Worm (Caenorhabditis elegans): Measurements from ENCODE around the gene siah-1.

siah-1 gene

DNA sequence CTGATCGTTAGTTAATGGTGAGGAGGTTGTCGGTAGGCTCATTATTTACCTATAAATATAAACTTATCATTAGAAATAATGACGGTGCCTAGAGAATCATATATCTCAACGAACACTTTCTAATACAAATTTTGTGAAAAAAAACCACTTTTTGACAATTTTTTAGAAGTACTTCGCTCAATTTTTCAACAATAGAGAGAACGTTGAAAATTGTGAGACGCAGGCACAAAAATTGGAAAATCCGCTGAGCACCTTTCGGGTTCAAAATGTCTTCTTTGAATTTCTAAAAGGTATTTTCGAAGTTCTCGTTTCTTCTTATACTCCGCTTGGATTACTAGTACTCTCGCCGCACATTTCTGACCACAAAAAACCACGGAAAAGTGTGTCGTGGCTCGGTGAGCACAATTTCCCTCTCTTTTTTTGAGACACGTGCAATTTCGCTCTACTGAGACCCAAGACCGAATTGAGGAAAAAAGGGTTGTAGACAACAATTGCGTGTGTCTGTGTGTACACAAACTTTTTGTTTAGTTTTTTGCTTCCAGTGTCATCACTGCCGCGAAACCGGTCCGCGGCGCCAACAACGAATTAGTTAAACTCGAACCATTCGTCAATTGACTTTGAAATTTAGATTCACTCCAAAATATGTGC lies 2.9 kb upstream of the siah-1 start, which contains the start of gene nape-1:
Gene nape-1, minus strand, starts transcription at position 51 of the 648 bp plus-strand sequence.
- TF ChIP-seq unc-62 (GFP tag; optimal IDR thresholded peaks at IDR 0.05): no peak

DNA sequence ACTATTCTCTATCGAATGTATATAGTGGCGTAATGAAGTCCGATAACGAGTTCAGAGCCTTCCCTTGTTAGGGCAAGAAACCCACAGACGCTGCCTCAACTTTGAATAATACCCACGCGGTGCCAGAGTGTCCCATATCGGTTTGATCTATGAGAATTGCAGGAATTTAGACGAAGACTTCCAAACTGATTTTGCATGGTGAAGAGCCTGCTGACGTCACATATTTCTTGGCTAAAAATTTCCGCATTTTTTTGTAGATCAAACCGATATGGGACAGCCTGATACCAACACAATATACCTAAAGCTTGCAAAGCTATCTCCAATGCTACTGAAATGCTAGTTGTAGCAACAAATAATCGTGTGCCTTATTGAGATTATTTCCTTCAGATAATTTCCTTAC lies 2.0 kb upstream of the siah-1 start:
- TF ChIP-seq unc-62 (GFP tag; optimal IDR thresholded peaks at IDR 0.05): no peak

DNA sequence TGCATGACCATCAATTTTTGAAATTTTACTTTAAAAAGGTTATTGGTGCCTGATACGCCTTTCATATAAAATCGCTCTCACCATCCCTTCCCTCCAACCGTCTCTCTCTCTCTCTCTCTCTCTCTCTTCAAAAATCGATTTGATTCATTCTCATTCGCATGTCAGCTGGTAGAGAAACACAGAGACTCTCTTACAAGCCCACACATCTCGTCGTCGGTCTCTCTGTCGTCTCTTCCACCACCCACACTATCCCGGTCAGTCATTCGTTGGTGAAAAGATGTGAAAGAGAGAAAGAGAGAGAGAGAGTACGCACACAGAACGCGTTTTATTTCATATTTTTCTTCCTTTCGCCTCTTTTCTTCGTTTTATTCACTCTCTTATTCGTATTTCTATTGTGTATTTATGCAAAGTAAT lies 1.4 kb upstream of the siah-1 start:
- TF ChIP-seq unc-62 (GFP tag; optimal IDR thresholded peaks at IDR 0.05): no peak

DNA sequence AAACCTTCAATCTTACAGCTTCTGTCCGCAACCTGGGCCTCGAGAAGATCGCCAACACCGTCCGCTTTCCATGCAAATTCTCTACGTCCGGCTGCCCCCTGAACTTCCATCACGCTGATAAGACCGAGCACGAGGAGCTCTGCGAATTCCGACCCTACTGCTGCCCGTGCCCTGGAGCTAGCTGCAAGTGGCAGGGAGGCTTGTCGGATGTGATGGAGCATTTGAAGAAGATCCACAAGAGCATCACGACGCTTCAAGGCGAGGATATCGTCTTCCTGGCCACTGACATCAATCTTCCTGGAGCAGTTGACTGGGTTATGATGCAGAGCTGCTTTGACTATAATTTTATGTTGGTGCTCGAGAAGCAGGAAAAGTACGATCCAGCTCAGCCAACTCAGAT lies 2.0 kb downstream of the siah-1 start:
- TF ChIP-seq unc-62 (GFP tag; optimal IDR thresholded peaks at IDR 0.05): no peak

DNA sequence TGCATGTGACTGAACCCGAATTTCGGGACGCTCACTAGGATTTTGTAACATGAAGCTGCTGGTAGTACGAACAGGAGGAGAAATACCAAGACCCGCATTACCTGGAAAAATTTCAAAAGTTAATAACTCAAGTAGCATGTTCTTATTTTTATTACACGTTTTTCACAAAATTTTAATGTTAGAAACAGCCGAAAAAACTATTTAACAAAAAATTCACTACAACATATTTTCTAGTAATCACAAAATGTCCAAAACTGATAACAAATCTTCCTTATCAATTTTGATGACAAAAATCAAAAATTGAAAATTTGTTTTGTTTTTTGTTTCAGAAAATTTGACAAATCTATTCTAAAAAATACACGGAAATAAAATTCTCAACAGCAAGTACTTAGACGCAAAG lies 7.2 kb downstream of the siah-1 start, which contains the start of gene ugt-45:
Gene ugt-45, minus strand, starts transcription at position 101 of the 400 bp plus-strand sequence.
- TF ChIP-seq unc-62 (GFP tag; optimal IDR thresholded peaks at IDR 0.05): no peak

DNA sequence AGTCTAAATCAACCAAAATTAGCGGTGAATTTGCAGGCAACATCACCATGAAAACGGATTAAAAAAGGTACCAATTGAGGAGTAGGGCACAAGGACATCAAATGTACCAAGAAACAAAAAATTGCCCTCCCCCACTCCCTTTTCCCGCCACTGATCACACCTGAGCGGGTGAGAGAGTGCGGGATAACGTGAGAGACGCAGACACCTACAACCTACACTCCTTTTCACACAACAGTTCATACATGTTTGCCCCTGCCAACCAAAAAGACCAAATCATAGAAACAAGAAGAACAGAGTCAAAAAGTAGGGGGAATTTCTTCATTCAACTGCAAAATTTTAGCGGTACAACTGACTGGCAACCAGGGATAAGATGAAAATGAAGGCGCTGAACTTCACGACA lies 8.4 kb downstream of the siah-1 start:
- TF ChIP-seq unc-62 (GFP tag; optimal IDR thresholded peaks at IDR 0.05): no peak

DNA sequence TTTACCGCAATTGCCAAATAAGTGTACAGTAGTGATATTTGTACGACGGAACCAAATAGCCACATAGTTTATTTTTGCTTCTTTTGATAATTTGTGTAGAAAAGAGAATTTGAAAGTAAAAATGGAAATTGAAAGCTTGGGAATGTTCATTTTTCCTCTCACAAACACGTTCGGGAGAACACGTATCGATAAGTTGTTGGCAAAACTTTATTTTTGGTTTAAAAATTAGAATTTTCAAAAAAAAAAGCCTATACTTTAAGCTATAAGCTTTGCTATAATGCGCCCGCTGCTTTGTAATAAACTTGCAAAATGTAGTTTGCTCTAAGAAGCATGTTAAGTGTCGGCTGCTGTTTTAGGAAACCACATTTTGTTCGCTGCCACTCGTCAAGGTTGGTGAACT lies 11.5 kb downstream of the siah-1 start, which contains the start of gene Y37E11AR.7:
Gene Y37E11AR.7, minus strand, starts transcription at position 101 of the 400 bp plus-strand sequence.
- TF ChIP-seq unc-62 (GFP tag; optimal IDR thresholded peaks at IDR 0.05): no peak

DNA sequence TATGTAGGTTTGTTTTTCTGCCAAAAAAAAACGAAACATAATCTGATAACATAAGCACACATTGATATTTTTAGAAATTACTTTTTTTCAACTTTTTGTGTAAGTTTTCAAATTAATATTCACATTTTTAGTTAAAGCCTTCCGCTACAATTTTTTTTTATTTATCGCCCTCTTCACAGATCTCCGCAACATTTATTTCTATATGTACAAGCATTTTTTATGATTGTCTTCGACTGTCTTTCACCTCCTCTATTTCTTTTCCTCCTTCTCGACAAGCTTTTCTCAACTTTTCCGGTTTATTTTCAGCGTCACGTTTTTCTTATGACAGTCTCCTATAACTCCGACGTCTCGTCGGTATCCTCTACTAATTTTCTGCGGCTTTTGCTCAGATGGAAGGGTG lies 12.1 kb downstream of the siah-1 start, which contains the start of gene best-20:
Gene best-20, plus strand, starts transcription at position 301 of the 400 bp plus-strand sequence.
- TF ChIP-seq unc-62 (GFP tag; optimal IDR thresholded peaks at IDR 0.05): no peak

DNA sequence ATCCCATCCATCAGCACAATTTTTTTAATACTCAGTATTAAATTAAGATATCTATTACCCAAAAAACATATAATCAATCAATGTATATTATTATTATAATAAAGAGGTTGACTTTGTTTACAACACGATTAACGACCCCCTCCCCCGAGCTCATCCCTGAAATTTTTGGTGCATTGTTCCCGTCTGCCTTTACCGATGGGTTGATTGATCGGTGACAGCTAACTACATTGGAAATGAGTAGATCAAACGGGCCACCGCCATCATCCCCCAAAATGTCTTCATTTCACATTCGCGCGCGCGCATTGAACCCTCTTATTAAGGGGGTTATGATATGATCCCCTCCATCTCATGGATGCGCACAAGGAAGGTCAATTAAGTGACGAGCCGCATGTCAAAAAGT lies 16.0 kb downstream of the siah-1 start:
- no peak for TF ChIP-seq unc-62 (GFP tag; optimal IDR thresholded peaks at IDR 0.05)

DNA sequence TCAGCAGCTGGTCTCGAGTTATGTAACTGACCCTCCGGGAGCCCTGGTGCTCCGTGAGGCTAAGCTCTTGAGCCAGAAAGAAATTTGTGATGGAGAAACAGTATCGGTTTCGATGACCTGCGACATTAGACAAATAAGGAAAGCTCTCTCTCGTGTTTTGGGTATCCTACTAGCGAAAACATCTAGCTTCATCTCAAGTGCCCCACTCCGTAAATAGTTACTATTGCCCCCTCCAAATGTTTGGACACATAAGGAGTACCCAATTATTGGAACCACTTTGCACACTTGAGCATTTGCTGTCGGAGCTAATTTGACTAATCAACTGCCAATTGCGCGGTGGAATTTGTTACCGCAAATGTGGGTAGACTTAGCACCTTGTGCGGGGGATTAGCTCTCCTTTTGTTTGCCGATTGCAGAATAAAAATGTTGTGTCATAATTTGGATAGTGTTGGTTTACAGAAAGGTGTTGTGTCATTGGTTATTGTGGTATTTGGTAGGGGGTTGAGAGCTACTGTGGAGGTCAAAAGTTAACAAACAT lies 20.2 kb downstream of the siah-1 start:
- no peak for TF ChIP-seq unc-62 (GFP tag; optimal IDR thresholded peaks at IDR 0.05)

DNA sequence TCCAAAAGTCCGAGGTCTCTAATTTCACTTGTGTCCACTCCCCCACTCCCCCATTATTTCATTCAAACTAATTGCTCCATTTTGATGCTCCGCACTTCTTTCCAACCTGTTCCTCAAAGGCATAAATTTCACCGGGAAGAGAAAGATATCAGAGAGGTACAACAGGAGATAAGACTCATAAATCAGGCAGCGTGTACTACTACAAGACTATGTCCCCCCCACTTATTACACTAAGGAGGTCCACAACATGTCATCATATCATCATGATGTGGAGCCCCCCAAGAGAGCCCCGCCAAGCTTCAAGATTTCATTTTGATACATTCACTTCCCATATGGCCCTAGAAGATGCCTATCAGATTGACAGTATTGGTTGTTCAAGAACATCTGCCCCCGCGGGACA lies 21.6 kb downstream of the siah-1 start:
- TF ChIP-seq unc-62 (GFP tag; optimal IDR thresholded peaks at IDR 0.05): no peak

DNA sequence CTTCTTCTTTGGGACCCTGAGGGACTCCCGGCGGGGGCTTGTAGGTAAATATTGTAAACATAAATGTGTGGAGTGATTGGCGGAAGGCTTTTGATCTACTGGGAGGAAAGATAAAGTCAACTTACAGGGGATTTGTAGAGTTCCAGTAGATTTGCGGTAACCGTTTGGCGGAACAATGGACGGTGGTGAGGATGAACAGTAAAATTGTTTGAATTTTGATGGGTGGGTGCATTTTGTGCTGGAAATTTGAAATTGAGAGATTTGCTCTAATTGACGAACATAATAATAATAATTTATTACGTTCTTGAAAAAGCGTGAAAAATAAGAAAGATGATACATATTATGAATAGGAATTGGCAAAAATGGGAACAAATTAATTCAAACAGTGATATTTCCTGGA lies 22.7 kb downstream of the siah-1 start, which contains the start of gene vab-2:
Gene vab-2, minus strand, starts transcription at position 238 of the 400 bp plus-strand sequence.
- TF ChIP-seq unc-62 (GFP tag; optimal IDR thresholded peaks at IDR 0.05): no peak

DNA sequence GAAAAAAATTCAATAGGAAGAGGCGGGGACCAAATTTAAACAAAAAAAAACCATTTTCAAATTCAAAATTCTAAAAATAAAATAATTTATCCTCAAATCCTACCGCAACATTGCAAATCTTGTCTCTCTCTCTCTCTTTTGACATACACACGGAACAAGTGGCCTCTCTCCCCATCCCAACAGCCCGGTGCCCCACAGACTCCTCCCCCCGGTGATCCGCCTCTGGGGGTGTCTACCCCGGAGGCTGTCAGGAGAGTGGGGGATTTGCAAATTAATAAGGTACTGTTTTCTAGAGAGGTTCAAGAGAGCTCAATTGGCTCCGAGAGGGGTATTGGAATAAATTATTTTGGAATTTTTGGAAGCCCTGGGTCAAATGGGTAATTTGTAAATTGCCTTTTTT lies 23.9 kb downstream of the siah-1 start:
- no peak for TF ChIP-seq unc-62 (GFP tag; optimal IDR thresholded peaks at IDR 0.05)

DNA sequence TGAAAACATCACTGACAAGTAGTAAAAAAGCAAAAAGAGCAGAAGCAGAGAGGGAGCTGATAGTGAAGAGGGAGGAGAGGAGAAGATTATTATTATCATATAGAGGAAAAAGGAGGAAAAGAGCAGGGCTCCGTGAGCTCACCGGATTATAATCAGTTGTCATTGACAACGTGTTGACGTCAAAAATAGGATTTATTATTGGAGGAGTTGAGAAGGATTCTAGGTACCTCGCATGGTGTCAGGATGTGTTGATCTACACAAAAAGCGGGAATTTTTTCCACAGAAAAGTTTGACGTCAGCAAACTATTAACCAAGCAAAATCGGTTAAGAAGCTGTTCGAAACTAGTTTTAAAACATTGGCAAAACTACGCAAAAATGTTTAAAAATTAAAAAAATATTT lies 30.3 kb downstream of the siah-1 start:
- TF ChIP-seq unc-62 (GFP tag; optimal IDR thresholded peaks at IDR 0.05): no peak

DNA sequence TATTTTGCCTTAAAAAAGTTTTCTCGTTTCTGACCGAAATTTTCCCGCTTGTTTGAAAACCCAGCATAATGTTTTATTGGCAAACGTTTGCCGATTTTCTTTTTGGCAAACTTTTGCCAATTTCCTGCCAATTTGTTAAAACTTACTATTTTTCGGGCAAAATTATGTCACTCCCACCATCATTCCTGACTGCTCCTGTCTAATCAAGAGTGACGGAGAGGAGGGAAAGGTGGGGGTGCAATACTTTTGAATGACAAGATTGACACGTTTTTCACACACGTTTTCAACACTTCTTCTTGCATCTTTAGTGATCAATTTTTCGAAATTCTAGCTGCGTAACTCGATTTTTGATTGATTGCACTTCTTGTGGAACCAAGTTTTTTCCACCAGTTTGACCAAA lies 37.7 kb downstream of the siah-1 start:
- TF ChIP-seq unc-62 (GFP tag; optimal IDR thresholded peaks at IDR 0.05): no peak

DNA sequence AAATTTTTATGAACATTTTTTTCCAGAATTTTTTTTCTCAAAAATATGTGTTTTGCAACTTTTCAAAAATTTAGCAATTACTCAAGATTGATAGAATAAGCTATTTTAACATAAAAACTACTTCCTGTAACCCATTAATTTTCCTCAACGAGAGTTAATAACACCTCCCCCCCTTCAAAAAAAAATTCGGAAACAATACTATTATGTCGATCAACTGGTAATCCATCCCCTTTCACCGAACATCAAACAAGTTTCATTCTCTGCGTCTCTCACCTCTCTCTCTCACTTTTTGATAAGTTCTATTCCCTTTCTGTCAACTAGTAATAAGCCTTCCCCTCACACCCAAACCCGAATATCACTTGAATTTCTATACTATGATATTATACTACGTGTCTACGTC lies 40.1 kb downstream of the siah-1 start, which contains the start of gene glct-6:
Gene glct-6, plus strand, starts transcription at position 301 of the 400 bp plus-strand sequence.
- TF ChIP-seq unc-62 (GFP tag; optimal IDR thresholded peaks at IDR 0.05): no peak

DNA sequence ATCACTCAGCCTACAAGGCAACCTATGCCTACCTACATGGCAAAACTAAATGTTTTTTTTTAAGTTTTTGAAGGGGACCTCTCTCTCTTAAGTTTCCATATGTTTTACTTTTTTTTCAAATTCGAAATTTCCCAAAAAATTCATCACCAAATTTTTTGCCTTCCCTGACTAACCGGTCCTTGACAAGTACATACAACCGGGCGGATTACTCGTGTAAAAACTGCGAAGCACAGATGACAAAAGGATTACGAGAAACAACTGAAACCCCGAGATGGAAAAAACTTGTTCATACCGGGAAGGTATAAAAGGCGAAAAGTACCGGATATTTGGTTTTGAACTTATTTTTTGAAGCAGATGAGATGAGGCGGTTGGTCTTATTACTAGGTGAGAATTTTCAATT lies 50.6 kb downstream of the siah-1 start, which contains the start of gene K09B3.1:
Gene K09B3.1, plus strand, starts transcription at position 301 of the 400 bp plus-strand sequence.
- no peak for TF ChIP-seq unc-62 (GFP tag; optimal IDR thresholded peaks at IDR 0.05)
